Fruit fly (Drosophila melanogaster): ENCODE measurements around the gene Sap130.

The Sap130 gene

DNA sequence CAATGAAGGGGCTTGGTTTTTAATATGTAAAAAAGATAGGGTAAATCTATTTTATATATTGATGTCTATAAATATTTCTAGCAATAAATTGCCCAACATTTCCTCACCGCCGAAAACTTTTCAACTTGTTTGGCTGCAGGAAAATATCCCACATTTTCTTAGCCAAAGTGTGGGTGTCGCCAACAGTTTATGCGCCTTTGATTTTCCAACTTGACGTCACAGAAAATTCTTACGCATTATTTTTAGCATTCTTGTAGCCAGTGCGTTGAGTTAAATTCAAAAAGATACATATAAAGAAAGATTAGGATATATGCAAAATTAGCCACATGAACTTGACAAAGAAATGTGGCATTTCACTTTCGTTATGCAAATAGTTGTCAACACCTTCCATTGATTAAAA is 34.2 kb downstream of the Sap130 start:
- TF ChIP-seq Myc (optimal IDR thresholded peaks at IDR 0.05) (no peak), h (optimal IDR thresholded peaks at IDR 0.05) (no peak), Sin3A (optimal IDR thresholded peaks at IDR 0.05) (no peak), ttk (optimal IDR thresholded peaks at IDR 0.05) (no peak), insv (optimal IDR thresholded peaks at IDR 0.05) (no peak), psq (optimal IDR thresholded peaks at IDR 0.05) (no peak)

dm6 chr3L:12841459-12841858 is 35.8 kb downstream of the Sap130 start:
- TF ChIP-seq h (optimal IDR thresholded peaks at IDR 0.05), result no peak
- no peak for TF ChIP-seq Myc (optimal IDR thresholded peaks at IDR 0.05)
- no peak for TF ChIP-seq ttk (optimal IDR thresholded peaks at IDR 0.05)
- no peak for TF ChIP-seq insv (optimal IDR thresholded peaks at IDR 0.05)
- no peak for TF ChIP-seq psq (optimal IDR thresholded peaks at IDR 0.05)
- TF ChIP-seq Sin3A (optimal IDR thresholded peaks at IDR 0.05), result no peak

- TF ChIP-seq psq (optimal IDR thresholded peaks at IDR 0.05) (no peak), ttk (optimal IDR thresholded peaks at IDR 0.05) (no peak), Sin3A (optimal IDR thresholded peaks at IDR 0.05) (no peak), h (optimal IDR thresholded peaks at IDR 0.05) (no peak), insv (optimal IDR thresholded peaks at IDR 0.05) (no peak), Myc (optimal IDR thresholded peaks at IDR 0.05) (no peak)
Measured at dm6 chr3L:12842532-12842931, 36.8 kb downstream of the Sap130 start.

DNA sequence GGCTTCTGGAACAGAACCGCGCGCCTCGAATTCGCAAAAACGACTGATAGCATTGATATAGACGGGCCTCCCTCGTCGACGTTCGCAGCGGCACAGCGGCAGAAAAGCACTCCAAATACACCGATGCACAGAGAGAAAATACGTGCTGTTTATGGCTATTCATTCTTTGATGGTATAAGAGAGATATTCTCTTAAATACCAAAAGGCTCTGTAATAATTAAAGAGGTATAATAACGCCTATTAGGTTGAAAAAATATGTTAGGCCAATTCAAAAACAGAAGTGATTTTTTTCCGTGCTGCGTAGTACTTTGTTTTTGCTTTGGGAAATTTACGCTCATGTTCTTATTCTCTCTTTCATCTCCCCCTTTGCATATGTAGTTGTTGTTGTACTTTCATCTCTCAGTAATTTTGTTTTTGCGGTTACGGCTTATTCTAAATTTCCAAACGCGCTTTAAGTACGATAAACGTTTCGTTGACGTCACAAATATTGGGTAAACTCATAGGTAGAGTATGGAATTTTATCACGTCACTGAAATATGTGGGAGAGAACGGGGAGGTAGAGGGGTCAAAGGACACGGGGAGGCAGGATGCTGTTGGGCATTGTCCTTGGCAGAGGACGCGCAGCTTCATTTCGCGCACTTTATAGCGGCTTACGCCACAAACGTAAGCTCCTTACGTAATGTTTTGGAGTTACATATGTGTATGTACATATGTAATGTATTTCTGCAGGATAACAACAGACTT is 37.5 kb downstream of the Sap130 start, which contains the start of gene nebu:
nebu (minus strand) TSS at position 51 of the 744 bp plus-strand sequence.
- TF ChIP-seq psq (optimal IDR thresholded peaks at IDR 0.05) (no peak), insv (optimal IDR thresholded peaks at IDR 0.05) (no peak), Sin3A (optimal IDR thresholded peaks at IDR 0.05) (no peak), h (optimal IDR thresholded peaks at IDR 0.05) (no peak), ttk (optimal IDR thresholded peaks at IDR 0.05) (no peak), Myc (optimal IDR thresholded peaks at IDR 0.05) (no peak)

- no peak for TF ChIP-seq Sin3A (optimal IDR thresholded peaks at IDR 0.05)
- TF ChIP-seq insv (optimal IDR thresholded peaks at IDR 0.05), result no peak
- no peak for TF ChIP-seq h (optimal IDR thresholded peaks at IDR 0.05)
- TF ChIP-seq ttk (optimal IDR thresholded peaks at IDR 0.05), result no peak
- no peak for TF ChIP-seq psq (optimal IDR thresholded peaks at IDR 0.05)
- TF ChIP-seq Myc (optimal IDR thresholded peaks at IDR 0.05), result no peak
Measured at dm6 chr3L:12849867-12850301, 44.2 kb downstream of the Sap130 start, which contains the start of the genes CG10948 and Wbp2. CG10948 (minus strand) TSS chr3L:12850117. Wbp2 (plus strand) TSS chr3L:12850165.

- no peak for TF ChIP-seq Myc (optimal IDR thresholded peaks at IDR 0.05)
- no peak for TF ChIP-seq h (optimal IDR thresholded peaks at IDR 0.05)
- no peak for TF ChIP-seq psq (optimal IDR thresholded peaks at IDR 0.05)
- TF ChIP-seq insv (optimal IDR thresholded peaks at IDR 0.05), result no peak
- no peak for TF ChIP-seq Sin3A (optimal IDR thresholded peaks at IDR 0.05)
- TF ChIP-seq ttk (optimal IDR thresholded peaks at IDR 0.05), result no peak
Measured at dm6 chr3L:12853423-12853822, 47.7 kb downstream of the Sap130 start, which contains the start of gene Ent3. Ent3 (plus strand) TSS chr3L:12853646.

DNA sequence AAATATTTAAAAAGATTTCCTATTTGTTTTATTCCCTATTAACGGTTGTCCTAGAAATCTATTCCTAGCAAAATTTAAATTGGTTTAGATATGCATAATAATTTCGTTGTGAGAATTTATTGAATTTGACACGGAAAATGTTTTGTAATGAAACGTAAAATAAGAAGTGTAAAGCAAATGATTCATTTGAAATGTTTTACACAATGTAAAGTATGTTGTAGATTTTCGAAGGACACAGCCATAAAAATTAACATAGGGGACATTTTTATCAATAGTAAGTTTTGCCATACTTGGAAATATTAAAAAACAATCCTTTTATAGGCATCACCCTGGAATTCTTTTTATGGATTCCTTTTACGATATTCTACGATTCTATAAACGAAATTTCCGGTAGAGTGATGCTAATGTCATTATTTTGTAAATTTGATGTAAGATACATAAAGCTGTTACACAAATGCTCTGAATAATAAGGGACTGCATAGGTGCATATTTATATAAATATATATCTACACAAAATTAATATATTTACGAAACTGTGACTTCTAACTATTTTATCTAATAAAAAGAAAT is 51.9 kb downstream of the Sap130 start:
- TF ChIP-seq Sin3A (optimal IDR thresholded peaks at IDR 0.05) (no peak), insv (optimal IDR thresholded peaks at IDR 0.05) (no peak), h (optimal IDR thresholded peaks at IDR 0.05) (no peak), Myc (optimal IDR thresholded peaks at IDR 0.05) (no peak)

DNA sequence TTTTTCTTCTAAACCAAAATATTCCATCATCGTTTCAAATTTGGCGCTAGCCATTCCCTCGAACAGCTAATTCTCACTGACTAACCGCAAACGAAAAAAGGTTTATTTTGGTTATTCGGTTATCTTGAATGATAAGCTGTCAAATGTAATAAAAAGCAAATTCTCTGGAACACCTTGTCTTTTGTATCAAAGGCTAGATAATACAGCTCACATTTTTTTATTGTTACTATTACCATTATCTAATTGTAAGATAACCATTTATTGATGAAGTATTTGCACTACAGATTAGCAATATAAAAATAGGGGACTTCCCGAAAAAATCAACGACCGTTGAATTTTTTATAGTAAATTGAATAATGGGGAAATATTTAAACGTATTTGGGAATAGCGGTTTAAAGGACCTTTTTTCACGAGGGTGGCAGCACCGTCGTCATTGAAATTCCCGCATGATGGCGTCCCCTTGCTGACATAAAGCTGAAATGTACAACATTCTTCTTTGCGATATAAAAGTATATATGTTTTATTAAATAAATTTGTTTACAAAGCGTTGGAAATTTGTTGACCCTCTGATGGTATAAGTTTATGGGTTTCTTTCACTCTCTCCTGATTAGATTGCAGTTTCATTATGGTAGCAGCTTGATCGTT is 55.7 kb downstream of the Sap130 start, which contains the start of gene CG32107:
CG32107 (minus strand) TSS at position 51 of the 645 bp plus-strand sequence.
- TF ChIP-seq h (optimal IDR thresholded peaks at IDR 0.05) (no peak), Sin3A (optimal IDR thresholded peaks at IDR 0.05) (no peak), ttk (optimal IDR thresholded peaks at IDR 0.05) (no peak), Myc (optimal IDR thresholded peaks at IDR 0.05) (no peak), insv (optimal IDR thresholded peaks at IDR 0.05) (no peak), psq (optimal IDR thresholded peaks at IDR 0.05) (no peak)
